Worm (Caenorhabditis elegans): ENCODE results near the gene F45E6.1.
A peak's percentile ranks its signal among the peaks of the same experiment; 100 is the strongest.

DNA sequence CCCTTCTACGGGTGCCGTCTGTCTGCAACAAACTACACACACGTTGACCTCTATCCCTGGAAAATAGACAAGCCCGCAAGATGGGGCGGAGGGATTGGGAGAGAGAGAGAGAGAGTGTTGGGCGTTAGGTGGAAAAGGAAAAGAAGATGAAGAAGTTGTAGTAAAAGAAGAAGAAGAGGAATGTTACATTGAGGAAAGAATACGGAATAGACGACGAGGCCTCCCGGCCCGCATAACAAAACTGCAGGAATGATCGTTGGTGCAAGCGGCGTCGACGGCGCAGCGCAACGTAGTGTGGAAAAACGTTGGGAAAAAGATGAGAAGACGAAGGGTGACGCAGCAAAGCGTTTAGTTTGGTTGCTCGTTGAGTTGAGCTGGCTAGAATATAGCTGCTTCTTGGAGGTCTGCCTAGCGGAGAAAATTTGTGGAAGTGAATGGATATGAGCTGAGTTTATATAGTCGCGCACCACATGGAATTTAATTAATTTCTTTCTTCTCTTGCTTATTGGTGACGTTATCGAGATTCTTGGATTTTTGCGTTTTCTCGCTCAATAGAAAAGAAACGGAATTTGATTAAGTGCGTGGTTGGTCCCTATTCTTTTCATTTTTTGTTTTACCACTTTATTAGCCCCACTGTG is 33.0 kb upstream of the F45E6.1 start:
- TF ChIP-seq nhr-237 (tag; optimal IDR thresholded peaks at IDR 0.05) (no peak), ces-1 (GFP tag; optimal IDR thresholded peaks at IDR 0.05) (peak; percentile 78), mep-1 (tag; optimal IDR thresholded peaks at IDR 0.05) (no peak), nhr-2 (tag; optimal IDR thresholded peaks at IDR 0.05) (no peak), elt-3 (tag; optimal IDR thresholded peaks at IDR 0.05) (no peak), unc-39 (tag; optimal IDR thresholded peaks at IDR 0.05) (no peak), unc-62 (GFP tag; optimal IDR thresholded peaks at IDR 0.05) (peak; percentile 60), lsy-2 (tag; optimal IDR thresholded peaks at IDR 0.05) (no peak), nhr-12 (tag; optimal IDR thresholded peaks at IDR 0.05) (no peak), pha-4 (tag; optimal IDR thresholded peaks at IDR 0.05) (no peak), hlh-1 (tag; optimal IDR thresholded peaks at IDR 0.05) (peak; percentile 46), nhr-76 (tag; optimal IDR thresholded peaks at IDR 0.05) (no peak)

Data from whole organism, mixed stage, embryonic.